Fruit fly (Drosophila melanogaster) whole organism, wandering third instar larva: Measurements from ENCODE around the gene CG6688.

ENCODE experiments used
- Abd-B ChIP-seq: fragments of >200 bp; optimal IDR thresholded peaks from 2 replicates; lab custom pipeline; 2017; ENCODE audit warnings: missing biosample characterization, missing genetic modification characterization
- CG32264 ChIP-seq: fragments of 200-800 bp; sonication (Bioruptor generic); optimal IDR thresholded peaks from 2 replicates; lab custom pipeline; 2016; ENCODE audit warnings: missing biosample characterization, missing genetic modification characterization
- CG9705 ChIP-seq: fragments of 200-800 bp; sonication (Bioruptor generic); optimal IDR thresholded peaks from 2 replicates; lab custom pipeline; 2018; ENCODE audit warnings: missing biosample characterization, mild to moderate bottlenecking, missing genetic modification characterization
- CrebA ChIP-seq: fragments of 200-800 bp; sonication (Bioruptor generic); optimal IDR thresholded peaks from 2 replicates; lab custom pipeline; 2016; ENCODE audit warnings: missing biosample characterization, mild to moderate bottlenecking, missing genetic modification characterization, borderline replicate concordance
- Dfd ChIP-seq: fragments of >200 bp; optimal IDR thresholded peaks from 2 replicates; lab custom pipeline; 2017; ENCODE audit warnings: missing biosample characterization, missing genetic modification characterization
- Dif ChIP-seq: fragments of 200-275, 200-300 bp; sonication (Bioruptor generic); optimal IDR thresholded peaks from 2 replicates; lab custom pipeline; 2018; ENCODE audit warnings: missing biosample characterization, missing genetic modification characterization; ENCODE audit not compliant: partially characterized antibody
- GATAd ChIP-seq: sonication (Bioruptor generic); optimal IDR thresholded peaks from 2 replicates; lab custom pipeline; 2016; ENCODE audit warnings: missing biosample characterization, missing genetic modification characterization
- Hnf4 ChIP-seq: fragments of 200-800 bp; sonication (Bioruptor generic); optimal IDR thresholded peaks from 2 replicates; lab custom pipeline; 2016; ENCODE audit warnings: missing biosample characterization, mild to moderate bottlenecking, missing genetic modification characterization
- Hr78 ChIP-seq: fragments of >200 bp; optimal IDR thresholded peaks from 2 replicates; lab custom pipeline; 2017; ENCODE audit warnings: missing biosample characterization, missing genetic modification characterization
- Hr83 ChIP-seq: fragments of 200-300 bp; sonication (Bioruptor generic); optimal IDR thresholded peaks from 2 replicates; lab custom pipeline; 2016; ENCODE audit warnings: missing biosample characterization, mild to moderate bottlenecking, missing genetic modification characterization, moderate library complexity; ENCODE audit not compliant: poor library complexity, severe bottlenecking
- Jra ChIP-seq: sonication (Bioruptor generic); optimal IDR thresholded peaks from 2 replicates; lab custom pipeline; 2016; ENCODE audit warnings: missing biosample characterization, missing genetic modification characterization
- Myc ChIP-seq: fragments of >200 bp; optimal IDR thresholded peaks from 2 replicates; lab custom pipeline; 2017
- N ChIP-seq: fragments of >200 bp; optimal IDR thresholded peaks from 2 replicates; lab custom pipeline; 2018; ENCODE audit warnings: missing biosample characterization, missing external identifiers, missing genetic modification characterization
- OdsH ChIP-seq: fragments of 200-800 bp; sonication (Bioruptor generic); optimal IDR thresholded peaks from 2 replicates; lab custom pipeline; 2016; ENCODE audit warnings: missing biosample characterization, mild to moderate bottlenecking, missing genetic modification characterization
- Rel ChIP-seq, 2 experiments: fragments of 200-800 bp; sonication (Bioruptor generic) in 1 of 2; optimal IDR thresholded peaks; 2 replicates in 1 of 2; 3 replicates in 1 of 2; lab custom pipeline; 2016 to 2019; ENCODE audit warnings: mild to moderate bottlenecking in 2 of 2, missing biosample characterization in 2 of 2, missing genetic modification characterization in 2 of 2, moderate library complexity in 1 of 2
- Sp1 ChIP-seq: fragments of 200-800 bp; sonication (Bioruptor generic); optimal IDR thresholded peaks from 3 replicates; lab custom pipeline; 2019; ENCODE audit warnings: missing biosample characterization, mild to moderate bottlenecking, missing genetic modification characterization, moderate library complexity
- dl ChIP-seq, 2 experiments: fragments of 175-275, 200-275 bp in 1 of 2; fragments of 200-275 bp in 1 of 2; sonication (Bioruptor generic); optimal IDR thresholded peaks; lab custom pipeline; 2018; ENCODE audit warnings: mild to moderate bottlenecking in 2 of 2, missing biosample characterization in 2 of 2, missing genetic modification characterization in 2 of 2, moderate library complexity in 2 of 2; ENCODE audit not compliant: partially characterized antibody in 2 of 2, insufficient read depth in 1 of 2
- dmrt93B ChIP-seq: fragments of 200-800 bp; sonication (Bioruptor generic); optimal IDR thresholded peaks from 2 replicates; lab custom pipeline; 2018; ENCODE audit warnings: missing biosample characterization, mild to moderate bottlenecking, missing genetic modification characterization
- dsf ChIP-seq: sonication (Bioruptor generic); optimal IDR thresholded peaks from 2 replicates; lab custom pipeline; 2016; ENCODE audit warnings: missing biosample characterization, missing genetic modification characterization, borderline replicate concordance
- ey ChIP-seq: fragments of 200-800 bp; sonication (Bioruptor generic); optimal IDR thresholded peaks from 2 replicates; lab custom pipeline; 2016; ENCODE audit warnings: missing biosample characterization, missing genetic modification characterization
- foxo ChIP-seq, 2 experiments: fragments of 200-800 bp; sonication (Bioruptor generic); optimal IDR thresholded peaks; 2 replicates in 1 of 2; 3 replicates in 1 of 2; lab custom pipeline; 2016 to 2017; ENCODE audit warnings: missing biosample characterization in 2 of 2, missing genetic modification characterization in 2 of 2
- fru ChIP-seq: fragments of 200-800 bp; sonication (Bioruptor generic); optimal IDR thresholded peaks from 3 replicates; lab custom pipeline; 2016; ENCODE audit warnings: missing biosample characterization, mild to moderate bottlenecking, missing genetic modification characterization
- jim ChIP-seq: fragments of 175-275, 200-325 bp; sonication (Bioruptor generic); optimal IDR thresholded peaks from 2 replicates; lab custom pipeline; 2016; ENCODE audit warnings: missing biosample characterization, mild to moderate bottlenecking, missing genetic modification characterization
- lola ChIP-seq: fragments of >200 bp; optimal IDR thresholded peaks from 2 replicates; lab custom pipeline; 2017; ENCODE audit warnings: missing biosample characterization, missing genetic modification characterization
- pan ChIP-seq: fragments of >200 bp; optimal IDR thresholded peaks from 2 replicates; lab custom pipeline; 2017
- psq ChIP-seq: fragments of 200-800 bp; sonication (Bioruptor generic); optimal IDR thresholded peaks from 3 replicates; lab custom pipeline; 2017; ENCODE audit warnings: missing biosample characterization, mild to moderate bottlenecking, missing genetic modification characterization, moderate library complexity
- rgr ChIP-seq: fragments of 200-800 bp; sonication (Bioruptor generic); optimal IDR thresholded peaks from 3 replicates; lab custom pipeline; 2016; ENCODE audit warnings: missing biosample characterization, mild to moderate bottlenecking, missing genetic modification characterization
- sage ChIP-seq: fragments of 200-800 bp; sonication (Bioruptor generic); optimal IDR thresholded peaks from 2 replicates; lab custom pipeline; 2016; ENCODE audit warnings: missing biosample characterization, mild to moderate bottlenecking, missing genetic modification characterization
- sv ChIP-seq: fragments of 200-800 bp; sonication (Bioruptor generic); optimal IDR thresholded peaks from 3 replicates; lab custom pipeline; 2016; ENCODE audit warnings: missing biosample characterization, missing genetic modification characterization
- tai ChIP-seq: sonication (Bioruptor generic); optimal IDR thresholded peaks from 2 replicates; lab custom pipeline; 2016; ENCODE audit warnings: missing biosample characterization, missing genetic modification characterization

The CG6688 gene

DNA sequence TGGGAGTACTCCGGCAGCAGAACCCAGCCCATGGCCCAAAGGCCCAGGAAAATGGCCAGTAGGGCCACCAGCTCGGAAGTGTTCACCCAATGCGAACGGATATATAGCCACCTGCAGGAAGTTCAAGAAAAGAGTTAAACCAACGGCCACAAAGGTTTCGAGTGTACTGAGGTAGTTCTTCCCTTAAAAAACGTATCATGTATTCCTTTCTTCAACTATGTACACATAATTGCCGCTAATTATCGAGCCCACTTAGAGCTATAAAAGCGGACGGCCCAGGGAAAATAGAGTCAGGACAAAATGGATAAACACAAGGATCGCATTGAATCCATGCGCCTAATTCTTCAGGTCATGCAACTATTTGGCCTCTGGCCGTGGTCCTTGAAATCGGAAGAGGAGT lies 25.2 kb upstream of the CG6688 start, which contains the start of gene Or94a:
Gene Or94a, plus strand, starts transcription at position 301 of the 400 bp plus-strand sequence.
- TF ChIP-seq CrebA: no peak
- no peak for TF ChIP-seq Dfd
- TF ChIP-seq fru (GFP tag; lab: Kevin White, UChicago): no peak
- no peak for TF ChIP-seq Hnf4 (GFP tag; lab: Kevin White, UChicago)
- no peak for TF ChIP-seq dl (GFP tag; optimal IDR thresholded peaks at IDR 0.05; lab: Kevin White, UChicago; ENCODE audit: insufficient read depth in 1 of 2, partially characterized antibody in 2 of 2)
- no peak for TF ChIP-seq foxo (GFP tag; optimal IDR thresholded peaks at IDR 0.05; lab: Kevin White, UChicago)
- TF ChIP-seq N (GFP tag; lab: Kevin White, UChicago): no peak
- no peak for TF ChIP-seq jim (GFP tag; lab: Kevin White, UChicago)
- TF ChIP-seq dsf: no peak
- no peak for TF ChIP-seq OdsH (GFP tag; lab: Kevin White, UChicago)
- TF ChIP-seq Jra (GFP tag; lab: Kevin White, UChicago): no peak
- TF ChIP-seq Hr78 (GFP tag; lab: Kevin White, UChicago): no peak
- no peak for TF ChIP-seq GATAd (GFP tag; lab: Kevin White, UChicago)
- TF ChIP-seq rgr (GFP tag; lab: Kevin White, UChicago): no peak
- TF ChIP-seq lola (GFP tag; lab: Kevin White, UChicago): no peak
- no peak for TF ChIP-seq Hr83 (GFP tag; lab: Kevin White, UChicago)
- TF ChIP-seq Myc (lab: Kevin White, UChicago): no peak
- no peak for TF ChIP-seq dmrt93B (GFP tag; lab: Kevin White, UChicago)

DNA sequence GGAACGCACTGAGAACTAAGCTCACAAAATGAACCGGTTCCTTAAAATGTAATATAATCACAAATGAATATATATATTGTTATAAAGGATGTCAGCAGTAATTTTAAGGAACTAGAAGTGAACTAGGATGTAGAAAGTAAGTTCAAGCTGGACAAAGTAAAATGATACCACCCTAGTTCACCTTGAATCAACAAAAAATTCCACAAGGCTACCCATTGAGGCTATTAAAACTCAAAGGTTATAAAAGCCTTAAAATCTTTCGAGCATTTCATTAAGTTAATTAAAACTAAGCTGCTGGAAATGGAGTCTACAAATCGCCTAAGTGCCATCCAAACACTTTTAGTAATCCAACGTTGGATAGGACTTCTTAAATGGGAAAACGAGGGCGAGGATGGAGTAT lies 23.2 kb upstream of the CG6688 start, which contains the start of gene Or94b:
Gene Or94b, plus strand, starts transcription at position 301 of the 400 bp plus-strand sequence.
- TF ChIP-seq Abd-B (GFP tag; lab: Kevin White, UChicago): no peak
- no peak for TF ChIP-seq dmrt93B (GFP tag; lab: Kevin White, UChicago)
- TF ChIP-seq psq (GFP tag; lab: Kevin White, UChicago): no peak
- no peak for TF ChIP-seq CG9705 (GFP tag; lab: Kevin White, UChicago)
- TF ChIP-seq sage (GFP tag; lab: Kevin White, UChicago): no peak

DNA sequence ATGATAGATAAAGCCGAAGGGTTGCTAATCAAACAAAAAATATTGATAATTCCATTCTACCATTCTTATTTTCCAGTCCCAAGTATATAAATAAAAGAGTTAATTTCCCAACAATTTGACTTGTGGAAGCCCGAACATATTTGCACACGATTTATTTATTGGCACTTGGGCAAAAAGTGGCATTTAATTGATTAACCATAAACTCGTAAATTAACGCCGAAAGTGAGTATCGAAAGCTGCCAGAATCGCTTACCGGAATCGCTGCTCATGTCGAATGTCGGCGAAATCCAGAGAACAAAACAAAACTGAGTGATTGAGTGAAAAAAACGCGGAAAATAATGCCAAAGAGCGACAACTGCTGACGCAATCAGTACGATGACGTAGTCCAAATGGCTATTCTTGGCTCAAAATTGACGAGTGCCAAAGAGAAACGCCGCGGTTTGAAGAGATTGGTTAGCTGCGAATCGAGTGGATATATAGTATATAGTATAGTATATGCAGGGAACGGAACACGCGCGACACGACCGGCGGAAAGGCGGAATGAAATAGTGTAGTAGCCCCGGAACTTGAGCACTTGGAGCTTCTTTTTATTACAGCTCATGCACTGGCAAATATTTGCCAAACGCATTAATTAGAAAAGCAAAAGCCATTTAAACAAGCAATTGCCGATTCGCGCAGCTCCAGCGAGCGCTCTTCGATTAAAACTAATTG lies 14.1 kb upstream of the CG6688 start, which contains the start of gene Nha2:
Gene Nha2, minus strand, starts transcription at position 617 of the 711 bp plus-strand sequence.
- no peak for TF ChIP-seq Hr78 (GFP tag; lab: Kevin White, UChicago)
- TF ChIP-seq tai (GFP tag; lab: Kevin White, UChicago): no peak

DNA sequence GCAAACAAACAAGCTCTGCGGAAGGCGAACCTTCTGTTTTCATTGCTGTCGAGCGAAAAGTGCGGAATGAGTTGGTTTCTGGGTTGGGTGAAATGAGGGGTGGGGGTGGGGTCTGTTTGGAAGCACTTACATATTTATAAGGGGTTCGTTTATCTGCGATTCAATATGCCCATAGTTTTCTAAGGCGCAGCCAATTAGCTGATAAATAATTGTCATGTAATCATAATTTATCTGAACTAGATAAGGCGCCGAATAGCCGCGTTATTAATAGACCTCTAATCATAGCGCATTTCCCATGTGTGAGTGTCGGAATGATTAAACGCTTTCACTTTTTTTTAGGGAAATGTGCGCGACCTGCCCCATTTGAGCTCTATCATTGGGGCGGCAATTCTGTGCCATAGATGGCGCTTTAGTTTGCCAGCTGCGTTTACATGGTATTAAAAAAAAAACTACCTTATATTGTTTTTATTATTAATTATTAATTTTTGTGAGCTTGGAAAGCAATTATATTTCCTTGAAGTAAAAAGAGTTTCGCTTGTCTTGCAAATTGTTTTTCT lies 13.5 kb upstream of the CG6688 start:
- no peak for TF ChIP-seq CG9705 (GFP tag; lab: Kevin White, UChicago)
- TF ChIP-seq foxo (GFP tag; optimal IDR thresholded peaks at IDR 0.05; lab: Kevin White, UChicago): no peak
- no peak for TF ChIP-seq jim (GFP tag; lab: Kevin White, UChicago)
- TF ChIP-seq Sp1 (GFP tag; lab: Kevin White, UChicago): no peak
- TF ChIP-seq GATAd (GFP tag; lab: Kevin White, UChicago): no peak
- TF ChIP-seq Dif (GFP tag; lab: Kevin White, UChicago): no peak
- no peak for TF ChIP-seq Abd-B (GFP tag; lab: Kevin White, UChicago)
- no peak for TF ChIP-seq sv (GFP tag; lab: Kevin White, UChicago)
- TF ChIP-seq tai (GFP tag; lab: Kevin White, UChicago): no peak
- no peak for TF ChIP-seq psq (GFP tag; lab: Kevin White, UChicago)
- no peak for TF ChIP-seq pan (lab: Kevin White, UChicago)
- TF ChIP-seq Dfd: no peak
- TF ChIP-seq Rel (GFP tag; optimal IDR thresholded peaks at IDR 0.05; lab: Kevin White, UChicago): no peak
- TF ChIP-seq Rel (tag; optimal IDR thresholded peaks at IDR 0.05; lab: Kevin White, UChicago): no peak
- no peak for TF ChIP-seq ey (GFP tag; lab: Kevin White, UChicago)
- no peak for TF ChIP-seq CG32264 (GFP tag; lab: Kevin White, UChicago)
- TF ChIP-seq Jra (GFP tag; lab: Kevin White, UChicago): no peak
